Worm (Caenorhabditis elegans) whole organism, L4/young adult: ENCODE data around the gene T07F10.5.

Source experiments
- W03F9.2 ChIP-seq: fragments of 150-350 bp; optimal IDR thresholded peaks from 2 replicates; lab custom pipeline; 2014; ENCODE audit warnings: missing biosample characterization, missing genetic modification characterization
- dao-5 ChIP-seq: sonication (generic microtip); optimal IDR thresholded peaks from 2 replicates; lab custom pipeline; 2016; ENCODE audit warnings: missing genotype, missing genetic modification characterization, moderate library complexity, missing compliant biosample characterization
- him-1 ChIP-seq: sonication (generic microtip); optimal IDR thresholded peaks from 2 replicates; lab custom pipeline; 2016; ENCODE audit warnings: missing genotype, missing genetic modification reagents, missing genetic modification characterization, missing compliant biosample characterization

DNA sequence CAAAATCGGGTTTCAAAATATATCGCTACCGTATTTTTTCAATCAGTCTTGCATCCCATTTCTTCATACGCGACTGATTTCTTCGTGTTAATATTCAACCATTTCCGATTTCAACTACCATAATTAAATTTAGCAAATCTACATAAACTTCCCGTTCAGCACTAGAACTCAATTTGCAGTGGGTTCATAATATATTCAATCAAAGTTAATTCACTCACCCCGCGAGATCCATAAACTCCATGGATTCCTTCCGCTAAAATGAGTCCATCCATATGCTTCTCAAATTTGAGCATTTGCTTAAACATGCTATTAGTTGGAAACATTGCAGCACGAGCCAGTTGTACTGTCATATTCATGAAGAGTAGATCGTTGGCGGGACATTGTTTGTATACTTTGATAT, 47.2 kb upstream of the T07F10.5 start:
- no peak for TF ChIP-seq W03F9.2 (tag; lab: Kevin White, UChicago)
- no peak for TF ChIP-seq him-1 (tag; lab: Kevin White, UChicago)
- TF ChIP-seq dao-5 (tag; lab: Kevin White, UChicago) = no peak
